Worm (Caenorhabditis elegans) whole organism, young adult: ENCODE measurements around the gene ocr-4.

ENCODE experiments used
- T26A5.8 ChIP-seq: sonication (generic microtip); optimal IDR thresholded peaks from 2 replicates; lab custom pipeline; 2016; ENCODE audit warnings: missing genetic modification characterization, missing compliant biosample characterization
- dox-1 ChIP-seq: fragments of 200-800 bp; sonication (Bioruptor generic); IDR thresholded peaks from 2 replicates; pipeline ENCODE4 v1.3.6; 2022; ENCODE audit warnings: missing genetic modification reagents, missing genetic modification characterization, missing compliant biosample characterization
- dpff-1 ChIP-seq: sonication (generic microtip); optimal IDR thresholded peaks from 2 replicates; lab custom pipeline; 2017; ENCODE audit warnings: mild to moderate bottlenecking, missing genetic modification characterization, missing compliant biosample characterization
- dpl-1 ChIP-seq: fragments of 150-350 bp; optimal IDR thresholded peaks from 2 replicates; lab custom pipeline; 2014; ENCODE audit warnings: missing biosample characterization, missing genetic modification reagents, missing genetic modification characterization
- madf-10 ChIP-seq: sonication (generic microtip); optimal IDR thresholded peaks from 2 replicates; lab custom pipeline; 2016; ENCODE audit warnings: mild to moderate bottlenecking, missing genetic modification characterization, missing compliant biosample characterization
- nfyb-1 ChIP-seq: fragments of 200-800 bp; sonication (Bioruptor generic); IDR thresholded peaks from 2 replicates; pipeline ENCODE4 v1.3.6; 2022; ENCODE audit warnings: missing genetic modification reagents, missing genetic modification characterization, missing compliant biosample characterization
- nhr-80 ChIP-seq: sonication (generic microtip); optimal IDR thresholded peaks from 2 replicates; lab custom pipeline; 2016; ENCODE audit warnings: missing genetic modification characterization, missing compliant biosample characterization
- snpc-1.3 ChIP-seq: sonication (generic microtip); optimal IDR thresholded peaks from 2 replicates; lab custom pipeline; 2017; ENCODE audit warnings: missing genetic modification characterization, mild to moderate bottlenecking, missing compliant biosample characterization, antibody characterized with exemption, moderate library complexity, missing genotype, missing genetic modification reagents; ENCODE audit not compliant: insufficient read depth

ce11 chrIV:7324913-7325312 is 7.7 kb downstream of the ocr-4 start:
- TF ChIP-seq nfyb-1 (GFP tag; lab: Robert Waterston, UW) (no peak), dox-1 (no peak), snpc-1.3 (tag; lab: Kevin White, UChicago) (no peak), dpl-1 (no peak), T26A5.8 (tag; lab: Kevin White, UChicago) (no peak), nhr-80 (tag; lab: Kevin White, UChicago) (no peak), dpff-1 (no peak), madf-10 (tag; lab: Kevin White, UChicago) (no peak)
